Worm (Caenorhabditis elegans): ENCODE data around the gene B0198.2.

Gene B0198.2

ce11 chrX:12025070-12025789, at the start of gene B0198.2:
B0198.2 (plus strand) TSS chrX:12025739.
- TF ChIP-seq cog-1 (tag; optimal IDR thresholded peaks at IDR 0.05) (no peak), ztf-29 (GFP tag; IDR thresholded peaks at IDR 0.05) (no peak), tab-1 (GFP tag; IDR thresholded peaks at IDR 0.05) (no peak), flt-1 (GFP tag; IDR thresholded peaks at IDR 0.05) (no peak), klf-2 (GFP tag; conservative IDR thresholded peaks at IDR 0.05) (no peak), T22C8.4 (GFP tag; IDR thresholded peaks at IDR 0.05) (no peak), ztf-23 (GFP tag; IDR thresholded peaks at IDR 0.05) (no peak), ref-1 (GFP tag; conservative IDR thresholded peaks at IDR 0.05) (no peak), med-1 (GFP tag; optimal IDR thresholded peaks at IDR 0.05; ENCODE audit: insufficient read depth) (no peak)

DNA sequence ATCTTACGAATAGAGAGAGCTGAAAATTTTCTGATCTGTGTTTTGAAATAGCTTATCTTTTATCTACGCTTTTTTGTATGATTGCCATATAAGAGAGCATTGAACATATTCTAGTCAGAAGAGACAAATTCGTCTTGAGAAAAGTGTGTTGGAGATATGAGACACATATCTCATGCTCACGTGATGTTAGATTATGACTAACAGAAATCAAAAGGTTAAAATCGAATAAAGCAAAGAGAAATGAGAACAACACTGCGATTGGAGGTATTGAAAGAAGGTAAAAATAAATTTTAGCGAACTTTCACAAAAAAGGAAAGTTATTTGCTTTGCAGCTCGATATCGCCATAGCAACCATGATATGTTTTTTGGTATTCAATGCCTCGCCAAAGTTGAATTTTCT, 43.5 kb upstream of the B0198.2 start, which contains the start of gene nhr-167:
Gene nhr-167 (minus strand): TSS at position 21 of the 400 bp plus-strand sequence.
- TF ChIP-seq ztf-29 (GFP tag; IDR thresholded peaks at IDR 0.05) (no peak), klf-2 (GFP tag; conservative IDR thresholded peaks at IDR 0.05) (no peak), med-1 (GFP tag; optimal IDR thresholded peaks at IDR 0.05; ENCODE audit: insufficient read depth) (no peak), ztf-23 (GFP tag; IDR thresholded peaks at IDR 0.05) (no peak), flt-1 (GFP tag; IDR thresholded peaks at IDR 0.05) (no peak), T22C8.4 (GFP tag; IDR thresholded peaks at IDR 0.05) (no peak), tab-1 (GFP tag; IDR thresholded peaks at IDR 0.05) (no peak), ref-1 (GFP tag; conservative IDR thresholded peaks at IDR 0.05) (no peak), cog-1 (tag; optimal IDR thresholded peaks at IDR 0.05) (no peak)

ce11 chrX:11983576-11984061, 41.9 kb upstream of the B0198.2 start, which contains the start of gene C49F5.3:
C49F5.3 (minus strand) TSS chrX:11983626.
- TF ChIP-seq tab-1 (GFP tag; IDR thresholded peaks at IDR 0.05) (no peak), ztf-29 (GFP tag; IDR thresholded peaks at IDR 0.05) (no peak), ztf-23 (GFP tag; IDR thresholded peaks at IDR 0.05) (no peak), cog-1 (tag; optimal IDR thresholded peaks at IDR 0.05) (no peak), med-1 (GFP tag; optimal IDR thresholded peaks at IDR 0.05; ENCODE audit: insufficient read depth) (no peak), flt-1 (GFP tag; IDR thresholded peaks at IDR 0.05) (no peak), ref-1 (GFP tag; conservative IDR thresholded peaks at IDR 0.05) (no peak), klf-2 (GFP tag; conservative IDR thresholded peaks at IDR 0.05) (no peak), T22C8.4 (GFP tag; IDR thresholded peaks at IDR 0.05) (no peak)

- TF ChIP-seq cog-1 (tag; optimal IDR thresholded peaks at IDR 0.05) (no peak), flt-1 (GFP tag; IDR thresholded peaks at IDR 0.05) (no peak), tab-1 (GFP tag; IDR thresholded peaks at IDR 0.05) (no peak), T22C8.4 (GFP tag; IDR thresholded peaks at IDR 0.05) (no peak)
These were observed 39.7 kb upstream of the B0198.2 start, which contains the start of gene C49F5.5 for ce11 chrX:11985887-11986286. C49F5.5 (plus strand) TSS chrX:11986187.

- TF ChIP-seq ztf-23 (GFP tag; IDR thresholded peaks at IDR 0.05) (no peak), cog-1 (tag; optimal IDR thresholded peaks at IDR 0.05) (no peak), T22C8.4 (GFP tag; IDR thresholded peaks at IDR 0.05) (no peak), ref-1 (GFP tag; conservative IDR thresholded peaks at IDR 0.05) (no peak), med-1 (GFP tag; optimal IDR thresholded peaks at IDR 0.05; ENCODE audit: insufficient read depth) (no peak), klf-2 (GFP tag; conservative IDR thresholded peaks at IDR 0.05) (no peak), ztf-29 (GFP tag; IDR thresholded peaks at IDR 0.05) (no peak), tab-1 (GFP tag; IDR thresholded peaks at IDR 0.05) (no peak)
These were observed 37.6 kb upstream of the B0198.2 start, which contains the start of gene C49F5.6 for ce11 chrX:11987900-11988364. C49F5.6 (plus strand) TSS chrX:11988314.

- TF ChIP-seq ztf-23 (GFP tag; IDR thresholded peaks at IDR 0.05), result no peak
- no peak for TF ChIP-seq cog-1 (tag; optimal IDR thresholded peaks at IDR 0.05)
- no peak for TF ChIP-seq med-1 (GFP tag; optimal IDR thresholded peaks at IDR 0.05; ENCODE audit: insufficient read depth)
- TF ChIP-seq flt-1 (GFP tag; IDR thresholded peaks at IDR 0.05), result no peak
- TF ChIP-seq tab-1 (GFP tag; IDR thresholded peaks at IDR 0.05), result no peak
- no peak for TF ChIP-seq T22C8.4 (GFP tag; IDR thresholded peaks at IDR 0.05)
- TF ChIP-seq ref-1 (GFP tag; conservative IDR thresholded peaks at IDR 0.05), result no peak
- TF ChIP-seq ztf-29 (GFP tag; IDR thresholded peaks at IDR 0.05), result no peak
- TF ChIP-seq klf-2 (GFP tag; conservative IDR thresholded peaks at IDR 0.05), result no peak
These were observed 33.3 kb upstream of the B0198.2 start for ce11 chrX:11992246-11992645.

- TF ChIP-seq ztf-23 (GFP tag; IDR thresholded peaks at IDR 0.05) (no peak), ztf-29 (GFP tag; IDR thresholded peaks at IDR 0.05) (no peak), T22C8.4 (GFP tag; IDR thresholded peaks at IDR 0.05) (no peak), ref-1 (GFP tag; conservative IDR thresholded peaks at IDR 0.05) (no peak), klf-2 (GFP tag; conservative IDR thresholded peaks at IDR 0.05) (no peak), med-1 (GFP tag; optimal IDR thresholded peaks at IDR 0.05; ENCODE audit: insufficient read depth) (no peak), cog-1 (tag; optimal IDR thresholded peaks at IDR 0.05) (no peak)
These were observed 32.8 kb upstream of the B0198.2 start for ce11 chrX:11992778-11993177.

- no peak for TF ChIP-seq med-1 (GFP tag; optimal IDR thresholded peaks at IDR 0.05; ENCODE audit: insufficient read depth)
These were observed 32.2 kb upstream of the B0198.2 start for ce11 chrX:11993327-11993726.

- TF ChIP-seq flt-1 (GFP tag; IDR thresholded peaks at IDR 0.05), result no peak
These were observed 31.1 kb upstream of the B0198.2 start, which contains the start of gene C49F5.7 for ce11 chrX:11994484-11994883. C49F5.7 (plus strand) TSS chrX:11994784.

DNA sequence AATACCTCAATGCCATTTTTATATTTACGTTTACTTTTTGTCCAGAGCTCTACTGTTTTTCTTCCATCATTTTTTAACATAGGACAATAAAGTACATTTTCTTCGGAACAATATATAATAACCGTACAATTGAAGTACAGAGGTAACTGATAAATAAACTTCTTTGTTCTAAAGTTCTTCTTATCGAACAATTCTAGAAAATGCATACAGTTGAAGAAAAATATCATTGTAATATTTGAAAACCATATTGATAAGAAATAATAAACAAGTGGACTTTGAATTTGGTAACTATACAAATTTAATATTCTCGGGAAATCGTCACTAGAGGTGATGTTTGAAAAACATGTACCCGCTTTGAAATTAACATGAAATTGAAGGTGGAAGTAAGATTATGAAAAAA, 28.9 kb upstream of the B0198.2 start:
- no peak for TF ChIP-seq klf-2 (GFP tag; conservative IDR thresholded peaks at IDR 0.05)
- TF ChIP-seq tab-1 (GFP tag; IDR thresholded peaks at IDR 0.05), result no peak
- TF ChIP-seq ztf-23 (GFP tag; IDR thresholded peaks at IDR 0.05), result no peak
- TF ChIP-seq ref-1 (GFP tag; conservative IDR thresholded peaks at IDR 0.05), result no peak
- no peak for TF ChIP-seq flt-1 (GFP tag; IDR thresholded peaks at IDR 0.05)

All from whole organism, midembryonic.